Worm (Caenorhabditis elegans) whole organism, L4 larva: ENCODE data around the gene R07E4.3.

Experiments used
- D1046.2 ChIP-seq: fragments of 200-800 bp; sonication (Bioruptor generic); IDR thresholded peaks from 2 replicates; pipeline ENCODE4 v1.3.6; 2022; ENCODE audit warnings: missing genetic modification characterization, missing compliant biosample characterization
- F37D6.2 ChIP-seq: sonication (generic microtip); optimal IDR thresholded peaks from 2 replicates; lab custom pipeline; 2016; ENCODE audit warnings: mild to moderate bottlenecking, missing genetic modification characterization, missing compliant biosample characterization
- aha-1 ChIP-seq: fragments of 150-350 bp; peaks from one replicate; lab custom pipeline; 2014; ENCODE audit warnings: missing biosample characterization, missing genetic modification characterization
- attf-4 ChIP-seq: sonication (generic microtip); optimal IDR thresholded peaks from 3 replicates; lab custom pipeline; 2017; ENCODE audit warnings: missing biosample characterization, missing genetic modification characterization
- ceh-20 ChIP-seq: fragments of 200-800 bp; sonication (Bioruptor generic); IDR thresholded peaks from 2 replicates; pipeline ENCODE4 v1.3.6; 2022; ENCODE audit warnings: missing genetic modification reagents, missing genetic modification characterization, missing compliant biosample characterization
- ceh-44 ChIP-seq: fragments of 200-800 bp; sonication (Bioruptor generic); IDR thresholded peaks from 2 replicates; pipeline ENCODE4 v1.3.6; 2022; ENCODE audit warnings: missing genetic modification reagents, missing genetic modification characterization, missing compliant biosample characterization
- daf-16 ChIP-seq, 3 experiments: sonication (generic microtip); optimal IDR thresholded peaks; 2 replicates each; lab custom pipeline; 2016 to 2017; ENCODE audit warnings: missing genetic modification characterization in 3 of 3, missing genetic modification reagents in 3 of 3, mild to moderate bottlenecking in 2 of 3, missing compliant biosample characterization in 2 of 3, missing biosample characterization in 1 of 3, moderate library complexity in 1 of 3
- daf-19 ChIP-seq: fragments of 200-800 bp; sonication (Bioruptor generic); conservative IDR thresholded peaks from 2 replicates; pipeline ENCODE4 v1.3.6; 2022; ENCODE audit warnings: missing genetic modification characterization, missing compliant biosample characterization
- daf-8 ChIP-seq: fragments of 200-800 bp; sonication (Bioruptor generic); IDR thresholded peaks from 2 replicates; pipeline ENCODE4 v1.3.6; 2022; ENCODE audit warnings: missing genetic modification characterization, missing compliant biosample characterization
- dmd-6 ChIP-seq: fragments of 200-800 bp; sonication (Bioruptor generic); IDR thresholded peaks from 2 replicates; pipeline ENCODE4 v1.3.6; 2022; ENCODE audit warnings: missing genetic modification reagents, missing genetic modification characterization, missing compliant biosample characterization
- dpl-1 ChIP-seq: fragments of 150-350 bp; optimal IDR thresholded peaks from 2 replicates; lab custom pipeline; 2014; ENCODE audit warnings: missing biosample characterization, missing genetic modification reagents, missing genetic modification characterization
- duxl-1 ChIP-seq: sonication (generic microtip); optimal IDR thresholded peaks from 2 replicates; lab custom pipeline; 2016; ENCODE audit warnings: mild to moderate bottlenecking, missing genetic modification characterization, moderate library complexity, missing compliant biosample characterization; ENCODE audit not compliant: poor library complexity
- dve-1 ChIP-seq: sonication (generic microtip); optimal IDR thresholded peaks from 2 replicates; lab custom pipeline; 2017; ENCODE audit warnings: antibody characterized with exemption, mild to moderate bottlenecking, missing genetic modification characterization, missing compliant biosample characterization; ENCODE audit not compliant: insufficient read depth
- gei-8 ChIP-seq: fragments of 200-800 bp; sonication (Bioruptor generic); optimal IDR thresholded peaks from 2 replicates; lab custom pipeline; 2018; ENCODE audit warnings: mild to moderate bottlenecking, missing genetic modification characterization, missing compliant biosample characterization
- hif-1 ChIP-seq, 2 experiments: sonication (generic microtip); optimal IDR thresholded peaks; 2 replicates each; lab custom pipeline; 2016 to 2017; ENCODE audit warnings: missing compliant biosample characterization in 2 of 2, missing genetic modification characterization in 2 of 2, missing genetic modification reagents in 2 of 2, missing genotype in 2 of 2, mild to moderate bottlenecking in 1 of 2
- hlh-11 ChIP-seq: fragments of 200-800 bp; sonication (Bioruptor generic); optimal IDR thresholded peaks from 2 replicates; lab custom pipeline; 2018; ENCODE audit warnings: mild to moderate bottlenecking, missing genetic modification characterization, missing compliant biosample characterization
- hlh-30 ChIP-seq: sonication (generic microtip); optimal IDR thresholded peaks from 2 replicates; lab custom pipeline; 2017; ENCODE audit warnings: antibody characterized with exemption, mild to moderate bottlenecking, missing genetic modification characterization, missing compliant biosample characterization; ENCODE audit not compliant: insufficient read depth
- lin-15B ChIP-seq: fragments of 150-350 bp; sonication (generic microtip); optimal IDR thresholded peaks from 3 replicates; lab custom pipeline; 2014; ENCODE audit warnings: missing biosample characterization, missing genetic modification characterization
- mdl-1 ChIP-seq, 2 experiments: fragments of 150-350 bp in 1 of 2; sonication (generic microtip) in 1 of 2; optimal IDR thresholded peaks; 2 replicates each; lab custom pipeline; 2014 to 2017; ENCODE audit warnings: missing biosample characterization in 2 of 2, missing genetic modification characterization in 2 of 2
- mdt-29 ChIP-seq: fragments of 200-800 bp; sonication (Bioruptor generic); IDR thresholded peaks from 2 replicates; pipeline ENCODE4 v1.3.6; 2022; ENCODE audit warnings: missing genetic modification reagents, missing genetic modification characterization, missing compliant biosample characterization
- mep-1 ChIP-seq: fragments of 150-350 bp; sonication (generic microtip); optimal IDR thresholded peaks from 3 replicates; lab custom pipeline; 2014; ENCODE audit warnings: missing biosample characterization, missing genetic modification characterization
- mxl-3 ChIP-seq: fragments of 200-800 bp; sonication (Bioruptor generic); optimal IDR thresholded peaks from 2 replicates; lab custom pipeline; 2018; ENCODE audit warnings: mild to moderate bottlenecking, missing genetic modification characterization, missing compliant biosample characterization
- nhr-10 ChIP-seq: fragments of 150-350 bp; optimal IDR thresholded peaks from 2 replicates; lab custom pipeline; 2014; ENCODE audit warnings: missing biosample characterization, missing genetic modification characterization
- nhr-11 ChIP-seq: fragments of 150-350 bp; optimal IDR thresholded peaks from 2 replicates; lab custom pipeline; 2014; ENCODE audit warnings: missing biosample characterization, missing genetic modification characterization
- nhr-28 ChIP-seq: fragments of 150-350 bp; optimal IDR thresholded peaks from 2 replicates; lab custom pipeline; 2014; ENCODE audit warnings: missing biosample characterization, missing genetic modification characterization
- nhr-42 ChIP-seq: fragments of 200-800 bp; sonication (Bioruptor generic); IDR thresholded peaks from 2 replicates; pipeline ENCODE4 v1.3.6; 2022; ENCODE audit warnings: missing genetic modification characterization, missing compliant biosample characterization
- nhr-48 ChIP-seq: sonication (generic microtip); optimal IDR thresholded peaks from 2 replicates; lab custom pipeline; 2016; ENCODE audit warnings: mild to moderate bottlenecking, missing genetic modification characterization, missing compliant biosample characterization
- nhr-76 ChIP-seq: fragments of 150-350 bp; optimal IDR thresholded peaks from 2 replicates; lab custom pipeline; 2014; ENCODE audit warnings: missing biosample characterization, missing genetic modification characterization
- nhr-77 ChIP-seq: fragments of 150-350 bp; optimal IDR thresholded peaks from 2 replicates; lab custom pipeline; 2014; ENCODE audit warnings: missing biosample characterization, missing genetic modification characterization
- pha-4 ChIP-seq, 2 experiments: fragments of 150-350 bp in 1 of 2; fragments of 200-800 bp in 1 of 2; sonication (Bioruptor generic) in 1 of 2; IDR thresholded peaks in 1 of 2; optimal IDR thresholded peaks in 1 of 2; 2 replicates each; pipeline versions ENCODE4 v1.3.6 to Lab custom; 2014 to 2022; ENCODE audit warnings: missing genetic modification characterization in 2 of 2, missing genetic modification reagents in 2 of 2, missing biosample characterization in 1 of 2, missing compliant biosample characterization in 1 of 2
- pqm-1 ChIP-seq: sonication (generic microtip); optimal IDR thresholded peaks from 2 replicates; lab custom pipeline; 2017; ENCODE audit warnings: missing biosample characterization, missing genetic modification characterization
- spr-1 ChIP-seq: sonication (generic microtip); optimal IDR thresholded peaks from 2 replicates; lab custom pipeline; 2016; ENCODE audit warnings: mild to moderate bottlenecking, missing genetic modification characterization, missing compliant biosample characterization
- tra-1 ChIP-seq: fragments of 200-800 bp; sonication (Bioruptor generic); IDR thresholded peaks from 2 replicates; pipeline ENCODE4 v1.3.6; 2022; ENCODE audit warnings: missing genetic modification reagents, missing genetic modification characterization, missing compliant biosample characterization
- unc-39 ChIP-seq: sonication (generic microtip); optimal IDR thresholded peaks from 2 replicates; lab custom pipeline; 2017; ENCODE audit warnings: missing biosample characterization, missing genetic modification characterization
- unc-62 ChIP-seq, 3 experiments: fragments of 150-350 bp in 1 of 3; sonication (generic microtip); optimal IDR thresholded peaks in 2 of 3; peaks in 1 of 3; 1 replicate in 1 of 3; 2 replicates in 2 of 3; lab custom pipeline; 2014 to 2017; ENCODE audit warnings: missing biosample characterization in 3 of 3, missing genetic modification characterization in 3 of 3, missing genetic modification reagents in 3 of 3, missing genotype in 1 of 3
- vab-7 ChIP-seq: fragments of 200-800 bp; sonication (Bioruptor generic); IDR thresholded peaks from 2 replicates; pipeline ENCODE4 v1.3.6; 2022; ENCODE audit warnings: missing genetic modification reagents, missing genetic modification characterization, missing compliant biosample characterization
- zfp-3 ChIP-seq: fragments of 200-800 bp; sonication (Bioruptor generic); conservative IDR thresholded peaks from 2 replicates; pipeline ENCODE4 v1.3.6; 2022; ENCODE audit warnings: missing genetic modification reagents, missing genetic modification characterization, missing compliant biosample characterization

The R07E4.3 gene

DNA sequence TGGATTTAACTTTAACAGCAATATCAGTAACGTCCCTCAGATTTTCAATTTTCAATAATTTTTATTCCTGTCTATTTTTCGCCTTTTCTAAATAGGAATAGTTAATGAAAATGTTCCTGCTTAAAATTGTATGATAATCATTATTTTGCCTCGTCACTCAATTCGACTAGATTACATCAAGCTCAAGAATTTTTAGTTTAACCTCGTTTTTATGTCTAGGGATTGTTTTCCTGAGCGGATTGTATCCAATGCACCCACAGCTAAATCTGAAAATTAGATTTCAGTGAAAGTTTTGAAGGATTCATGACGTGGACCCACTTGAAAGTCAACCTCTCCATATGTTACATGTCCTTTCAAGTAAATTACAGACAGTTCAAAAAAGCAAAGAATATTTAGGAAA lies 29.6 kb upstream of the R07E4.3 start:
- TF ChIP-seq aha-1 (tag; lab: Kevin White, UChicago), result peak; percentile 91
- TF ChIP-seq daf-8 (GFP tag; lab: Robert Waterston, UW), result no peak

DNA sequence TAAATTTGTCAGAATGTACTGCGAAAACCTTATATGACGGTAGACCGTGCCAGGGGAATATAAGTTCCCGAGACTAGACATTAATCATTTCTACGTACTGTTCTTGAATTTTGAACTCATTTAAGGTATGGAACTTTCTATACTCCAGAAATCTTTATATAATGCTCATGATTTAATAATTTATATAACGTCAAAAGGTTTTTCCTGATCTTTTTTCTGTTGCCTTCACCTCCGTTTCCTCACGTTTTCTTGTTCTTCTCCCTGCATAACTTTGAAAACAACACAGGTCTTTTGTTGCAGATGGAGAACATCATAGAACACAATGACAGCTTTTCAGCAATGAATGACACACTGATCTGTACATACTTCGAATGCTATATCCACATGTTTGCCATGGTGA lies 22.4 kb upstream of the R07E4.3 start, which contains the start of gene egl-6:
Gene egl-6, plus strand, starts transcription at position 301 of the 400 bp plus-strand sequence.
- TF ChIP-seq daf-19 (GFP tag; lab: Robert Waterston, UW) (no peak), nhr-76 (tag; lab: Kevin White, UChicago) (no peak), pha-4 (GFP tag; IDR thresholded peaks at IDR 0.05; lab: Robert Waterston, UW) (no peak), pha-4 (tag; optimal IDR thresholded peaks at IDR 0.05; lab: Kevin White, UChicago) (no peak), aha-1 (tag; lab: Kevin White, UChicago) (peak; percentile 36), duxl-1 (no peak)

DNA sequence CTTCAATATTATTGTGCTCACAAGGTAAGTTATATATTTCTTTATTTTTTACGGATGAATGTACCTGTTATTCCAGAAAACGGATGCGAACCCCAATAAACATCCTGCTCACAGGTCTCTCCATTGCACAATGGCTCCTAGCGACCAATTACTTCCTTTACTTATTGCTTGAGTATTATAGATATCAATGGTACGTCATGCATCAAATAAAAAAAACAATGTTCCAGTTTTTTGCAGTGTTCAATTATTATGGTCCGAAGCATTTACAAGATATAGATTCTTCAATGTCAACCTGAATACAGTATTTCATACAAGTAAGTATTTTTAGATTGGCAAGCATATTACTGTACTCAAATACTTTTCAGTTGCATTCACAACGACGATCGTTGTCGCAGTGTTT lies 20.3 kb upstream of the R07E4.3 start:
- no peak for TF ChIP-seq ceh-20 (GFP tag; lab: Robert Waterston, UW)
- peak in 1 of 2 experiments; percentile 69 for TF ChIP-seq unc-62 (GFP tag; optimal IDR thresholded peaks at IDR 0.05 in 1 of 2; lab: Kevin White, UChicago)
- no peak for TF ChIP-seq unc-62 (tag; optimal IDR thresholded peaks at IDR 0.05; lab: Kevin White, UChicago)

DNA sequence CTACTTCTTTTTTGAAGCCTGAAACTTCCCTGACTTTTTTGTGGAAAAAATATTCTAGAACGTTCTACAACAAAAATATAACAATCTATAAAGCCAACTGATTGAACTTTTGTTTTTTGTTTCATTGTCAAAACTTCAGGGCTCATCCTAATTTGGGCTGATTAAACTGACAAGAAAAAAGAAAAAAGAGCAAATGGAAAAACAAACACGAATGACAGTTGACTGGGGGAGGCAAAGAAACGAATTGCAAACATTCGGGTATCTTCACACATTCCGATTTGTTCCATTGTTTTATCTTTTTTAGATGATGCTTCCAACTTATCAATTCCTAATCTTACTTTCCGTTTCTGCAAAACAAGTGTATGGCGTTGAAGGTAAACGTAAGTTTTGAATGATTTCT lies 17.8 kb upstream of the R07E4.3 start, which contains the start of gene C46F4.3:
Gene C46F4.3, plus strand, starts transcription at position 301 of the 400 bp plus-strand sequence.
- TF ChIP-seq vab-7 (GFP tag; lab: Robert Waterston, UW), result no peak
- TF ChIP-seq D1046.2 (GFP tag; lab: Robert Waterston, UW), result no peak
- TF ChIP-seq attf-4 (tag; lab: Kevin White, UChicago), result no peak

DNA sequence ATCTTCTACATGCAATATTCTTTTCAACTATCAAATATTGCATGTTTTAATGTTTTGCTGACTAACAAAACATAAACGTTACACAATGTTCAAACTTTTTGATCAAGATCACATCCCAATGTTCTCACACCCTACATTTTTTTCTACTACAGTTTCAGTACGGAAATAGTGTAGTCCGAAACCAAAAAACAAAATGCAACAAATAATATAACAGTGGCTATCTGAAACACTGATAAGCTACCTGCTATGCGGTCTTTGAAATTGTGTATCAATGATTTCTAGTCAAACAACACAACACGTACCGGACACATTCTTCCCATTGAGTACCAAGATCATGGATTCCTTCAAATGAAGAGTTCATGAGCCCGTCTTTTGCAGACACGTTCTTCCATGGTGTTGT lies 11.9 kb upstream of the R07E4.3 start:
- no peak for TF ChIP-seq gei-8 (GFP tag; lab: Kevin White, UChicago)
- peak; percentile 6 for TF ChIP-seq dve-1
- TF ChIP-seq hlh-11 (tag; lab: Kevin White, UChicago), result peak; percentile 8
- TF ChIP-seq nhr-48 (tag; lab: Kevin White, UChicago), result no peak
- TF ChIP-seq daf-16 (GFP tag; optimal IDR thresholded peaks at IDR 0.05; lab: Kevin White, UChicago), result no peak
- peak; percentile 34 for TF ChIP-seq daf-16 (tag; optimal IDR thresholded peaks at IDR 0.05; lab: Kevin White, UChicago)
- TF ChIP-seq unc-62 (GFP tag; optimal IDR thresholded peaks at IDR 0.05 in 1 of 2; lab: Kevin White, UChicago), result peak in 1 of 2 experiments; percentile 21
- no peak for TF ChIP-seq unc-62 (tag; optimal IDR thresholded peaks at IDR 0.05; lab: Kevin White, UChicago)
- TF ChIP-seq pqm-1 (tag; lab: Kevin White, UChicago), result peak; percentile 23
- TF ChIP-seq mdt-29 (GFP tag; lab: Robert Waterston, UW), result no peak
- peak; percentile 73 for TF ChIP-seq nhr-28

DNA sequence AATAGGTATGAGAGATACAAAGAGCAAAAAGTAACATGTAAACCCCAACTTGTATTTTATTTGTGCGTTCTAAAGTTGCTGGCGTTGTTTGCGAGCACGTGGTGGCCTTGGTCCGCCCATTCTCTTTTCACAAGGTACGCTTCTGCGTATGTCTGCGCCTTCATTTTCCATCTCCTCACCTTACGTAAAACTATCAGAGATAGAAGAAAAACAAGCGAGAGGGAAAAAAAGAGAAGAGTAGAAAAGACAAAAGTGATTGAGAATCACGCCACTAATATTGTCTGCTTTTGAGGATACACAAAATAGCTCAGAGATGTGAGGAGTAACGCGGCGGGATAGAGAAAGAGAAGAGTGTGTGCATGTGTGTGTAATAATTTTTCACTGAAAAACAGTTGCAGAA lies 11.1 kb upstream of the R07E4.3 start:
- TF ChIP-seq nhr-10 (tag; lab: Kevin White, UChicago) (peak; percentile 7), lin-15B (tag; lab: Kevin White, UChicago) (no peak), dmd-6 (0 out of 2 replicates have a peak, but pooled peaks have one; percentile 17), unc-62 (GFP tag; optimal IDR thresholded peaks at IDR 0.05 in 1 of 2; lab: Kevin White, UChicago) (peak in 1 of 2 experiments; percentile 95), unc-62 (tag; optimal IDR thresholded peaks at IDR 0.05; lab: Kevin White, UChicago) (no peak), nhr-42 (GFP tag; lab: Robert Waterston, UW) (no peak), dpl-1 (no peak), hlh-30 (tag; lab: Kevin White, UChicago) (peak; percentile 87), nhr-28 (peak; percentile 77), tra-1 (0 out of 2 replicates have a peak, but pooled peaks have one; percentile 29), mxl-3 (GFP tag; lab: Kevin White, UChicago) (peak; percentile 86), mdl-1 (tag; optimal IDR thresholded peaks at IDR 0.05; lab: Kevin White, UChicago) (peak; percentile 73 to 90), daf-16 (GFP tag; optimal IDR thresholded peaks at IDR 0.05; lab: Kevin White, UChicago) (peak in 1 of 2 experiments; percentile 93), daf-16 (tag; optimal IDR thresholded peaks at IDR 0.05; lab: Kevin White, UChicago) (peak; percentile 37), mep-1 (tag; lab: Kevin White, UChicago) (peak; percentile 38), unc-39 (tag; lab: Kevin White, UChicago) (no peak), aha-1 (tag; lab: Kevin White, UChicago) (peak; percentile 29), hif-1 (tag; optimal IDR thresholded peaks at IDR 0.05; lab: Kevin White, UChicago) (peak in 1 of 2 experiments; percentile 14), nhr-11 (tag; lab: Kevin White, UChicago) (peak; percentile 86), nhr-77 (tag; lab: Kevin White, UChicago) (peak; percentile 34), hlh-11 (tag; lab: Kevin White, UChicago) (peak; percentile 82), F37D6.2 (tag; lab: Kevin White, UChicago) (no peak), dve-1 (peak; percentile 50), spr-1 (tag; lab: Kevin White, UChicago) (no peak), gei-8 (GFP tag; lab: Kevin White, UChicago) (no peak), zfp-3 (GFP tag; lab: Robert Waterston, UW) (no peak), ceh-44 (GFP tag; lab: Robert Waterston, UW) (no peak)
